Fruit fly (Drosophila melanogaster) whole organism, embryonic: Measurements from ENCODE around the gene Snx1.

ENCODE experiments used
- Atf3 ChIP-seq: fragments of 200-800 bp; sonication (Bioruptor generic); optimal IDR thresholded peaks from 3 replicates; lab custom pipeline; 2016; ENCODE audit warnings: missing biosample characterization, missing genetic modification characterization
- Bgb ChIP-seq: fragments of 200-800 bp; sonication (Bioruptor generic); IDR thresholded peaks from 2 replicates; pipeline ENCODE4 v1.3.6; 2022; ENCODE audit warnings: missing biosample characterization, missing genetic modification characterization; ENCODE audit not compliant: partially characterized antibody
- Blimp-1 ChIP-seq: fragments of 200-800 bp; sonication (Bioruptor generic); optimal IDR thresholded peaks from 3 replicates; lab custom pipeline; 2018; ENCODE audit warnings: missing biosample characterization, missing genetic modification characterization, mild to moderate bottlenecking, moderate library complexity, missing genetic modification reagents
- CG10147 ChIP-seq: fragments of 200-800 bp; sonication (Bioruptor generic); optimal IDR thresholded peaks from 2 replicates; lab custom pipeline; 2019; ENCODE audit warnings: missing biosample characterization, mild to moderate bottlenecking, missing genetic modification characterization, moderate library complexity
- CG11085 ChIP-seq: fragments of 200-800 bp; sonication (Bioruptor generic); IDR thresholded peaks from 2 replicates; pipeline ENCODE4 v1.3.6; 2022; ENCODE audit warnings: missing biosample characterization, missing genetic modification characterization
- CG11504 ChIP-seq: fragments of 200-800 bp; sonication (Bioruptor generic); optimal IDR thresholded peaks from 3 replicates; lab custom pipeline; 2019; ENCODE audit warnings: missing biosample characterization, mild to moderate bottlenecking, missing genetic modification characterization, moderate library complexity
- CG11695 ChIP-seq: fragments of 200-800 bp; sonication (Bioruptor generic); IDR thresholded peaks from 3 replicates; pipeline ENCODE4 v1.3.6; 2022; ENCODE audit warnings: missing biosample characterization, missing genetic modification characterization
- CG11723 ChIP-seq: fragments of 200-800 bp; sonication (Bioruptor generic); optimal IDR thresholded peaks from 2 replicates; lab custom pipeline; 2017; ENCODE audit warnings: missing biosample characterization, mild to moderate bottlenecking, missing genetic modification characterization
- CG12104 ChIP-seq: fragments of 200-800 bp; sonication (Bioruptor generic); optimal IDR thresholded peaks from 3 replicates; lab custom pipeline; 2016; ENCODE audit warnings: missing biosample characterization, missing genetic modification characterization
- CG12155 ChIP-seq: fragments of 200-800 bp; sonication (Bioruptor generic); optimal IDR thresholded peaks from 3 replicates; lab custom pipeline; 2016; ENCODE audit warnings: missing biosample characterization, missing genetic modification characterization
- CG14860 ChIP-seq: fragments of 200-800 bp; sonication (Bioruptor generic); IDR thresholded peaks from 3 replicates; pipeline ENCODE4 v1.3.6; 2022; ENCODE audit warnings: missing biosample characterization, missing genetic modification characterization; ENCODE audit not compliant: partially characterized antibody
- CG15696 ChIP-seq: fragments of 200-800 bp; sonication (Bioruptor generic); optimal IDR thresholded peaks from 2 replicates; lab custom pipeline; 2019; ENCODE audit warnings: missing biosample characterization, mild to moderate bottlenecking, missing genetic modification characterization, moderate library complexity
- CG17328 ChIP-seq: fragments of 200-800 bp; sonication (Bioruptor generic); IDR thresholded peaks from 2 replicates; pipeline ENCODE4 v1.3.6; 2022; ENCODE audit warnings: missing biosample characterization, missing genetic modification characterization
- CG17568 ChIP-seq: fragments of 200-800 bp; sonication (Bioruptor generic); optimal IDR thresholded peaks from 2 replicates; lab custom pipeline; 2018; ENCODE audit warnings: missing biosample characterization, mild to moderate bottlenecking, missing genetic modification characterization, moderate library complexity
- CG2199 ChIP-seq: fragments of 200-800 bp; sonication (Bioruptor generic); IDR thresholded peaks from 3 replicates; pipeline ENCODE4 v1.3.6; 2022; ENCODE audit warnings: missing biosample characterization, missing genetic modification characterization
- CG2889 ChIP-seq: fragments of 200-800 bp; sonication (Bioruptor generic); IDR thresholded peaks from 3 replicates; pipeline ENCODE4 v1.3.6; 2022; ENCODE audit warnings: missing biosample characterization, missing genetic modification characterization
- CG33213 ChIP-seq: fragments of 200-800 bp; sonication (Bioruptor generic); optimal IDR thresholded peaks from 3 replicates; lab custom pipeline; 2016; ENCODE audit warnings: missing biosample characterization, missing genetic modification characterization
- CG34376 ChIP-seq: fragments of 200-800 bp; sonication (Bioruptor generic); optimal IDR thresholded peaks from 2 replicates; lab custom pipeline; 2018; ENCODE audit warnings: missing biosample characterization, mild to moderate bottlenecking, missing genetic modification characterization
- CG5180 ChIP-seq: fragments of 200-800 bp; sonication (Bioruptor generic); optimal IDR thresholded peaks from 3 replicates; lab custom pipeline; 2017; ENCODE audit warnings: missing biosample characterization, missing genetic modification characterization, mild to moderate bottlenecking, moderate library complexity, missing genetic modification reagents
- CG5245 ChIP-seq: fragments of 200-800 bp; sonication (Bioruptor generic); optimal IDR thresholded peaks from 3 replicates; lab custom pipeline; 2016; ENCODE audit warnings: missing biosample characterization, missing genetic modification characterization
- CG7372 ChIP-seq: fragments of 200-800 bp; sonication (Bioruptor generic); IDR thresholded peaks from 2 replicates; pipeline ENCODE4 v1.3.6; 2022; ENCODE audit warnings: missing biosample characterization, missing genetic modification characterization
- CG9215 ChIP-seq: fragments of 200-800 bp; sonication (Bioruptor generic); IDR thresholded peaks from 2 replicates; pipeline ENCODE4 v1.3.6; 2022; ENCODE audit warnings: missing biosample characterization, missing genetic modification characterization
- CG9727 ChIP-seq: fragments of 200-800 bp; sonication (Bioruptor generic); optimal IDR thresholded peaks from 3 replicates; lab custom pipeline; 2017; ENCODE audit warnings: missing biosample characterization, mild to moderate bottlenecking, missing genetic modification characterization
- CHES-1-like ChIP-seq: fragments of 200-800 bp; sonication (Bioruptor generic); optimal IDR thresholded peaks from 2 replicates; lab custom pipeline; 2016; ENCODE audit warnings: missing biosample characterization, missing genetic modification characterization
- Camta ChIP-seq: fragments of 200-800 bp; sonication (Bioruptor generic); optimal IDR thresholded peaks from 2 replicates; lab custom pipeline; 2016; ENCODE audit warnings: missing biosample characterization, missing genetic modification characterization
- Chrac-16 ChIP-seq: fragments of 200-800 bp; sonication (Bioruptor generic); optimal IDR thresholded peaks from 3 replicates; lab custom pipeline; 2016; ENCODE audit warnings: missing biosample characterization, missing genetic modification characterization
- D ChIP-seq, 2 experiments: fragments of 200-800 bp in 1 of 2; fragments of >200 bp in 1 of 2; sonication (Bioruptor generic) in 1 of 2; optimal IDR thresholded peaks; 2 replicates in 1 of 2; 3 replicates in 1 of 2; lab custom pipeline; 2017; ENCODE audit warnings: mild to moderate bottlenecking in 1 of 2, missing biosample characterization in 1 of 2, missing genetic modification characterization in 1 of 2, missing genetic modification reagents in 1 of 2
- Dip3 ChIP-seq: fragments of 200-800 bp; sonication (Bioruptor generic); optimal IDR thresholded peaks from 3 replicates; lab custom pipeline; 2016; ENCODE audit warnings: missing biosample characterization, missing genetic modification characterization
- E2f1 ChIP-seq: fragments of 200-800 bp; sonication (Bioruptor generic); IDR thresholded peaks from 2 replicates; pipeline ENCODE4 v1.3.6; 2022; ENCODE audit warnings: missing biosample characterization, missing genetic modification characterization
- HHEX ChIP-seq: fragments of 200-800 bp; sonication (Bioruptor generic); optimal IDR thresholded peaks from 3 replicates; lab custom pipeline; 2017; ENCODE audit warnings: missing biosample characterization, mild to moderate bottlenecking, missing genetic modification characterization, missing genetic modification reagents
- HmgZ ChIP-seq: fragments of 200-800 bp; sonication (Bioruptor generic); optimal IDR thresholded peaks from 2 replicates; lab custom pipeline; 2018; ENCODE audit warnings: missing biosample characterization, mild to moderate bottlenecking, missing genetic modification characterization
- Hr3 ChIP-seq: fragments of 200-800 bp; sonication (Bioruptor generic); optimal IDR thresholded peaks from 3 replicates; lab custom pipeline; 2016; ENCODE audit warnings: missing biosample characterization, missing genetic modification characterization
- Hr51 ChIP-seq, 2 experiments: fragments of 200-800 bp; sonication (Bioruptor generic); optimal IDR thresholded peaks; 2 replicates in 1 of 2; 3 replicates in 1 of 2; lab custom pipeline; 2016 to 2018; ENCODE audit warnings: missing biosample characterization in 2 of 2, missing genetic modification characterization in 2 of 2, mild to moderate bottlenecking in 1 of 2, moderate library complexity in 1 of 2
- NFAT ChIP-seq: fragments of 200-800 bp; sonication (Bioruptor generic); IDR thresholded peaks from 2 replicates; pipeline ENCODE4 v1.3.6; 2022; ENCODE audit warnings: missing biosample characterization, missing genetic modification characterization
- Rx ChIP-seq: fragments of 200-800 bp; sonication (Bioruptor generic); IDR thresholded peaks from 2 replicates; pipeline ENCODE4 v1.3.6; 2022; ENCODE audit warnings: missing biosample characterization, missing genetic modification characterization
- Vsx1 ChIP-seq: fragments of 200-800 bp; sonication (Bioruptor generic); optimal IDR thresholded peaks from 2 replicates; lab custom pipeline; 2017; ENCODE audit warnings: missing biosample characterization, mild to moderate bottlenecking, missing genetic modification characterization, missing genetic modification reagents
- al ChIP-seq: fragments of 200-800 bp; sonication (Bioruptor generic); IDR thresholded peaks from 2 replicates; pipeline ENCODE4 v1.3.6; 2022; ENCODE audit warnings: missing biosample characterization, missing genetic modification characterization
- bowl ChIP-seq: fragments of 200-800 bp; sonication (Bioruptor generic); IDR thresholded peaks from 2 replicates; pipeline ENCODE4 v1.3.6; 2022; ENCODE audit warnings: missing biosample characterization, missing genetic modification characterization
- chinmo ChIP-seq: fragments of 200-800 bp; sonication (Bioruptor generic); IDR thresholded peaks from 4 replicates; pipeline ENCODE4 v1.3.6; 2022; ENCODE audit warnings: missing biosample characterization, missing genetic modification characterization; ENCODE audit not compliant: partially characterized antibody
- fru ChIP-seq: fragments of >200 bp; optimal IDR thresholded peaks from 2 replicates; lab custom pipeline; 2017
- ind ChIP-seq: fragments of 200-800 bp; sonication (Bioruptor generic); optimal IDR thresholded peaks from 3 replicates; lab custom pipeline; 2016; ENCODE audit warnings: missing biosample characterization, missing genetic modification characterization
- pfk ChIP-seq: fragments of 200-800 bp; sonication (Bioruptor generic); optimal IDR thresholded peaks from 2 replicates; lab custom pipeline; 2018; ENCODE audit warnings: missing biosample characterization, mild to moderate bottlenecking, missing genetic modification characterization, moderate library complexity
- row ChIP-seq: fragments of 200-800 bp; sonication (Bioruptor generic); IDR thresholded peaks from 3 replicates; pipeline ENCODE4 v1.3.6; 2022; ENCODE audit warnings: missing biosample characterization, missing genetic modification characterization
- sc ChIP-seq, 3 experiments: fragments of >200 bp in 2 of 3; fragments of 200-800 bp in 1 of 3; sonication (Bioruptor generic) in 1 of 3; optimal IDR thresholded peaks; 2 replicates in 2 of 3; 3 replicates in 1 of 3; lab custom pipeline; 2017; ENCODE audit warnings: mild to moderate bottlenecking in 1 of 3, missing biosample characterization in 1 of 3, missing genetic modification characterization in 1 of 3, missing genetic modification reagents in 1 of 3
- sens-2 ChIP-seq: fragments of 200-800 bp; sonication (Bioruptor generic); IDR thresholded peaks from 2 replicates; pipeline ENCODE4 v1.3.6; 2022; ENCODE audit warnings: missing biosample characterization, missing genetic modification characterization
- slou ChIP-seq: fragments of 200-800 bp; sonication (Bioruptor generic); optimal IDR thresholded peaks from 3 replicates; lab custom pipeline; 2016; ENCODE audit warnings: missing biosample characterization, missing genetic modification characterization
- slp2 ChIP-seq: fragments of 200-800 bp; sonication (Bioruptor generic); optimal IDR thresholded peaks from 2 replicates; lab custom pipeline; 2016; ENCODE audit warnings: missing biosample characterization, missing genetic modification characterization
- toy ChIP-seq: fragments of 200-800 bp; sonication (Bioruptor generic); IDR thresholded peaks from 2 replicates; pipeline ENCODE4 v1.3.6; 2022; ENCODE audit warnings: missing biosample characterization, missing genetic modification characterization
- tup ChIP-seq: fragments of 200-800 bp; sonication (Bioruptor generic); optimal IDR thresholded peaks from 2 replicates; lab custom pipeline; 2016; ENCODE audit warnings: missing biosample characterization, mild to moderate bottlenecking, missing genetic modification characterization, moderate library complexity
- wor ChIP-seq: fragments of 200-800 bp; sonication (Bioruptor generic); IDR thresholded peaks from 2 replicates; pipeline ENCODE4 v1.3.6; 2022; ENCODE audit warnings: missing biosample characterization, missing genetic modification characterization

The Snx1 gene

DNA sequence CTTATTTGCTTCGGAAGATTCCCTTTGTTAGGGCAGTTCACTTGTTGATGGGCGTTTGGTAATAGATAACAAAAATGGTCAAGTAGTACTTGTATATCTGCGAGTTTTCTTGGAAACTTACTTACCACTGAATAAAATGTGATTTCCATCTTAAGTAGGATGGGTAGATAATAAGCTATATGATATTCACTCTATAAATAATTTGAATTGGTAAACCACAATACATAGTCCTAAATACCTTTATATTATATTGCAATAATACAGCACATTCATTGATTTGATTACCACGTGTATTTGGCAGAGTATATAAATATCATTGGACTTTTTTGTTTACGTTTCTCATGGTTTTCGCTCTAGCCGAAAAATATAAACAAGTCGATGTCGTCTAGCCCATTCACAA, 26.5 kb downstream of the Snx1 start (continued):
- peak; percentile 37 for TF ChIP-seq CG11723 (GFP tag; lab: Kevin White, UChicago)
- peak; percentile 20 for TF ChIP-seq Camta (GFP tag; lab: Kevin White, UChicago)
- peak; percentile 40 for TF ChIP-seq Chrac-16 (GFP tag; lab: Kevin White, UChicago)
- TF ChIP-seq bowl (GFP tag; lab: Robert Waterston, UW): no peak
- TF ChIP-seq HHEX (GFP tag; lab: Kevin White, UChicago): peak; percentile 76
- TF ChIP-seq wor (GFP tag; lab: Robert Waterston, UW): peak; percentile 35; the same call in 1 of the 2 replicates
- no peak for TF ChIP-seq Rx (GFP tag; lab: Robert Waterston, UW)
- peak; percentile 10 for TF ChIP-seq Vsx1
- TF ChIP-seq CG10147 (GFP tag; lab: Kevin White, UChicago): peak; percentile 68
- no peak for TF ChIP-seq CG17328 (GFP tag; lab: Robert Waterston, UW)
- peak; percentile 72; the same call in 2 of the 3 replicates for TF ChIP-seq CG11695 (GFP tag; lab: Robert Waterston, UW)
- TF ChIP-seq CHES-1-like (GFP tag; lab: Kevin White, UChicago): peak; percentile 55
- no peak for TF ChIP-seq Blimp-1 (GFP tag; lab: Kevin White, UChicago)
- peak; percentile 58 for TF ChIP-seq ind
- TF ChIP-seq CG9215 (GFP tag; lab: Robert Waterston, UW): peak; percentile 62
- no peak for TF ChIP-seq CG34376 (GFP tag; lab: Kevin White, UChicago)
- TF ChIP-seq Hr51 (GFP tag; optimal IDR thresholded peaks at IDR 0.05; lab: Kevin White, UChicago): peak in 1 of 2 experiments; percentile 81
- TF ChIP-seq Bgb (GFP tag; lab: Robert Waterston, UW): no peak
- peak; percentile 48 for TF ChIP-seq Dip3 (GFP tag; lab: Kevin White, UChicago)
- TF ChIP-seq CG12155 (GFP tag; lab: Kevin White, UChicago): peak; percentile 53
- peak; percentile 2 for TF ChIP-seq slp2 (GFP tag; lab: Kevin White, UChicago)
- TF ChIP-seq fru (lab: Kevin White, UChicago): no peak
- peak; percentile 66 for TF ChIP-seq CG17568 (GFP tag; lab: Kevin White, UChicago)
- TF ChIP-seq CG5245 (GFP tag; lab: Kevin White, UChicago): no peak
- TF ChIP-seq CG2889 (GFP tag; lab: Robert Waterston, UW): 0 out of 3 replicates have a peak, but pooled peaks have one; percentile 27
- TF ChIP-seq slou: peak; percentile 50
- TF ChIP-seq HmgZ (tag; lab: Kevin White, UChicago): peak; percentile 67
- no peak for TF ChIP-seq tup (GFP tag; lab: Kevin White, UChicago)
- TF ChIP-seq CG9727: peak; percentile 62
- peak; percentile 46; the same call in 1 of the 2 replicates for TF ChIP-seq al (GFP tag; lab: Robert Waterston, UW)
- TF ChIP-seq CG33213 (GFP tag; lab: Kevin White, UChicago): no peak
- peak; percentile 77 for TF ChIP-seq CG11504 (tag; lab: Kevin White, UChicago)
- 0 out of 2 replicates have a peak, but pooled peaks have one; percentile 54 for TF ChIP-seq E2f1 (GFP tag; lab: Robert Waterston, UW)
- no peak for TF ChIP-seq CG2199
- no peak for TF ChIP-seq pfk (GFP tag; lab: Kevin White, UChicago)
- TF ChIP-seq row (GFP tag; lab: Robert Waterston, UW): peak; percentile 82
- no peak for TF ChIP-seq sc (optimal IDR thresholded peaks at IDR 0.05; lab: Kevin White, UChicago)
- TF ChIP-seq sc (GFP tag; optimal IDR thresholded peaks at IDR 0.05; lab: Kevin White, UChicago): peak; percentile 16
- TF ChIP-seq Hr3 (GFP tag; lab: Kevin White, UChicago): peak; percentile 49
- no peak for TF ChIP-seq D (optimal IDR thresholded peaks at IDR 0.05; lab: Kevin White, UChicago)
- peak; percentile 19 for TF ChIP-seq D (GFP tag; optimal IDR thresholded peaks at IDR 0.05; lab: Kevin White, UChicago)
- TF ChIP-seq sens-2 (GFP tag; lab: Robert Waterston, UW): no peak
- peak; percentile 39; the same call in 1 of the 2 replicates for TF ChIP-seq CG7372
- TF ChIP-seq Atf3: no peak
- 0 out of 2 replicates have a peak, but pooled peaks have one; percentile 40 for TF ChIP-seq NFAT (GFP tag; lab: Robert Waterston, UW)
- peak; percentile 62 for TF ChIP-seq CG12104 (GFP tag; lab: Kevin White, UChicago)
- no peak for TF ChIP-seq CG15696 (tag; lab: Kevin White, UChicago)
- TF ChIP-seq toy (GFP tag; lab: Robert Waterston, UW): no peak
- TF ChIP-seq CG11085 (GFP tag; lab: Robert Waterston, UW): no peak
- TF ChIP-seq chinmo: no peak
- TF ChIP-seq CG14860 (GFP tag; lab: Robert Waterston, UW): no peak
- TF ChIP-seq CG5180 (GFP tag; lab: Kevin White, UChicago): peak; percentile 47
